Fruit fly (Drosophila melanogaster) whole organism, prepupa: ENCODE data around the gene CG44815.

ENCODE experiments used
- CG10631 ChIP-seq: fragments of 200-800 bp; sonication (Bioruptor generic); optimal IDR thresholded peaks from 2 replicates; lab custom pipeline; 2016; ENCODE audit warnings: missing biosample characterization, missing genetic modification characterization
- CG10669 ChIP-seq: fragments of 200-800 bp; sonication (Bioruptor generic); optimal IDR thresholded peaks from 3 replicates; lab custom pipeline; 2018; ENCODE audit warnings: missing biosample characterization, mild to moderate bottlenecking, missing genetic modification characterization, moderate library complexity
- CG11294 ChIP-seq: fragments of 200-800 bp; sonication (Bioruptor generic); IDR thresholded peaks from 2 replicates; pipeline ENCODE4 v1.3.6; 2022; ENCODE audit warnings: missing biosample characterization, missing genetic modification characterization
- CG11902 ChIP-seq: fragments of 200-800 bp; sonication (Bioruptor generic); optimal IDR thresholded peaks from 3 replicates; lab custom pipeline; 2016; ENCODE audit warnings: missing biosample characterization, missing genetic modification characterization
- CG15336 ChIP-seq: fragments of 200-800 bp; sonication (Bioruptor generic); IDR thresholded peaks from 2 replicates; pipeline ENCODE4 v1.3.6; 2022; ENCODE audit warnings: missing biosample characterization, missing genetic modification characterization
- CG1621 ChIP-seq: fragments of 200-800 bp; sonication (Bioruptor generic); optimal IDR thresholded peaks from 3 replicates; lab custom pipeline; 2018; ENCODE audit warnings: missing biosample characterization, mild to moderate bottlenecking, missing genetic modification characterization
- CG16779 ChIP-seq: fragments of 200-800 bp; sonication (Bioruptor generic); optimal IDR thresholded peaks from 3 replicates; lab custom pipeline; 2017; ENCODE audit warnings: missing biosample characterization, mild to moderate bottlenecking, missing genetic modification characterization
- CG3032 ChIP-seq: fragments of 200-800 bp; optimal IDR thresholded peaks from 2 replicates; lab custom pipeline; 2019; ENCODE audit warnings: missing biosample characterization, mild to moderate bottlenecking, missing genetic modification characterization, moderate library complexity
- CG31627 ChIP-seq: fragments of 200-800 bp; sonication (Bioruptor generic); optimal IDR thresholded peaks from 3 replicates; lab custom pipeline; 2016; ENCODE audit warnings: missing biosample characterization, missing genetic modification characterization
- CG32006 ChIP-seq: fragments of 200-800 bp; sonication (Bioruptor generic); optimal IDR thresholded peaks from 3 replicates; lab custom pipeline; 2017; ENCODE audit warnings: missing biosample characterization, mild to moderate bottlenecking, missing genetic modification characterization
- CG34406 ChIP-seq: fragments of 200-800 bp; sonication (Bioruptor generic); optimal IDR thresholded peaks from 3 replicates; lab custom pipeline; 2016; ENCODE audit warnings: missing biosample characterization, missing genetic modification characterization
- CG3919 ChIP-seq: fragments of 200-800 bp; sonication (Bioruptor generic); optimal IDR thresholded peaks from 3 replicates; lab custom pipeline; 2016; ENCODE audit warnings: missing biosample characterization, missing genetic modification characterization
- CG4318 ChIP-seq: fragments of 200-800 bp; sonication (Bioruptor generic); optimal IDR thresholded peaks from 3 replicates; lab custom pipeline; 2017; ENCODE audit warnings: missing biosample characterization, mild to moderate bottlenecking, missing genetic modification characterization
- CG6163 ChIP-seq: fragments of 200-800 bp; sonication (Bioruptor generic); IDR thresholded peaks from 3 replicates; pipeline ENCODE4 v1.3.6; 2022; ENCODE audit warnings: missing biosample characterization, missing genetic modification characterization
- CG6276 ChIP-seq: fragments of 200-800 bp; sonication (Bioruptor generic); optimal IDR thresholded peaks from 2 replicates; lab custom pipeline; 2017; ENCODE audit warnings: missing biosample characterization, mild to moderate bottlenecking, missing genetic modification characterization
- CG6792 ChIP-seq: fragments of 200-800 bp; sonication (Bioruptor generic); optimal IDR thresholded peaks from 3 replicates; lab custom pipeline; 2016; ENCODE audit warnings: missing biosample characterization, missing genetic modification characterization
- CG6808 ChIP-seq: fragments of 200-800 bp; sonication (Bioruptor generic); optimal IDR thresholded peaks from 3 replicates; lab custom pipeline; 2017; ENCODE audit warnings: missing biosample characterization, missing genetic modification characterization, mild to moderate bottlenecking, moderate library complexity, missing genetic modification reagents
- CG6854 ChIP-seq: fragments of 200-800 bp; sonication (Bioruptor generic); optimal IDR thresholded peaks from 2 replicates; lab custom pipeline; 2017; ENCODE audit warnings: missing biosample characterization, mild to moderate bottlenecking, missing genetic modification characterization
- CG8119 ChIP-seq: fragments of 200-800 bp; sonication (Bioruptor generic); IDR thresholded peaks from 3 replicates; pipeline ENCODE4 v1.3.6; 2022; ENCODE audit warnings: missing biosample characterization, missing genetic modification characterization
- CG8319 ChIP-seq: fragments of 200-800 bp; sonication (Bioruptor generic); optimal IDR thresholded peaks from 3 replicates; lab custom pipeline; 2016; ENCODE audit warnings: missing biosample characterization, missing genetic modification characterization
- CG8632 ChIP-seq: fragments of 200-800 bp; sonication (Bioruptor generic); optimal IDR thresholded peaks from 3 replicates; lab custom pipeline; 2016; ENCODE audit warnings: missing biosample characterization, missing genetic modification characterization
- CG9139 ChIP-seq: fragments of 200-800 bp; sonication (Bioruptor generic); optimal IDR thresholded peaks from 3 replicates; lab custom pipeline; 2017; ENCODE audit warnings: missing biosample characterization, mild to moderate bottlenecking, missing genetic modification characterization
- Eip75B ChIP-seq: fragments of 200-800 bp; sonication (Bioruptor generic); optimal IDR thresholded peaks from 3 replicates; lab custom pipeline; 2016; ENCODE audit warnings: missing biosample characterization, missing genetic modification characterization
- Eip78C ChIP-seq: fragments of 200-800 bp; sonication (Bioruptor generic); peaks from one replicate; lab custom pipeline; 2016; ENCODE audit warnings: missing biosample characterization, missing genetic modification characterization
- Eip93F ChIP-seq: fragments of 200-800 bp; sonication (Bioruptor generic); optimal IDR thresholded peaks from 2 replicates; lab custom pipeline; 2016; ENCODE audit warnings: missing biosample characterization, mild to moderate bottlenecking, missing genetic modification characterization
- Hr38 ChIP-seq: sonication (Bioruptor generic); optimal IDR thresholded peaks from 2 replicates; lab custom pipeline; 2016; ENCODE audit warnings: missing biosample characterization, missing genetic modification characterization
- Hr4 ChIP-seq: fragments of 200-800 bp; sonication (Bioruptor generic); optimal IDR thresholded peaks from 3 replicates; lab custom pipeline; 2016; ENCODE audit warnings: missing biosample characterization, missing genetic modification characterization
- Lpt ChIP-seq: fragments of 200-800 bp; sonication (Bioruptor generic); optimal IDR thresholded peaks from 3 replicates; lab custom pipeline; 2016; ENCODE audit warnings: missing biosample characterization, missing genetic modification characterization
- Met ChIP-seq: fragments of 200-800 bp; sonication (Bioruptor generic); optimal IDR thresholded peaks from 3 replicates; lab custom pipeline; 2016; ENCODE audit warnings: missing biosample characterization, missing genetic modification characterization
- OdsH ChIP-seq: fragments of 200-800 bp; sonication (Bioruptor generic); optimal IDR thresholded peaks from 3 replicates; lab custom pipeline; 2016; ENCODE audit warnings: missing biosample characterization, missing genetic modification characterization
- Smox ChIP-seq: fragments of 200-800 bp; sonication (Bioruptor generic); optimal IDR thresholded peaks from 3 replicates; lab custom pipeline; 2016; ENCODE audit warnings: missing biosample characterization, missing genetic modification characterization
- Sox102F ChIP-seq: fragments of 200-800 bp; sonication (Bioruptor generic); optimal IDR thresholded peaks from 2 replicates; lab custom pipeline; 2016; ENCODE audit warnings: missing biosample characterization, mild to moderate bottlenecking, missing genetic modification characterization
- Sox14 ChIP-seq: fragments of 200-800 bp; sonication (Bioruptor generic); optimal IDR thresholded peaks from 3 replicates; lab custom pipeline; 2016; ENCODE audit warnings: missing biosample characterization, missing genetic modification characterization
- Sox15 ChIP-seq: fragments of 200-800 bp; sonication (Bioruptor generic); optimal IDR thresholded peaks from 3 replicates; lab custom pipeline; 2016; ENCODE audit warnings: missing biosample characterization, missing genetic modification characterization
- achi ChIP-seq: fragments of 200-800 bp; sonication (Bioruptor generic); optimal IDR thresholded peaks from 3 replicates; lab custom pipeline; 2016; ENCODE audit warnings: missing biosample characterization, missing genetic modification characterization
- cyc ChIP-seq: fragments of 200-800 bp; sonication (Bioruptor generic); optimal IDR thresholded peaks from 3 replicates; lab custom pipeline; 2016; ENCODE audit warnings: missing biosample characterization, missing genetic modification characterization
- dac ChIP-seq: fragments of 200-800 bp; sonication (Bioruptor generic); optimal IDR thresholded peaks from 2 replicates; lab custom pipeline; 2017; ENCODE audit warnings: missing biosample characterization, mild to moderate bottlenecking, missing genetic modification characterization
- eg ChIP-seq: fragments of 200-800 bp; sonication (Bioruptor generic); IDR thresholded peaks from 3 replicates; pipeline ENCODE4 v1.3.6; 2022; ENCODE audit warnings: missing biosample characterization, missing genetic modification characterization
- fd59A ChIP-seq: fragments of 200-800 bp; sonication (Bioruptor generic); optimal IDR thresholded peaks from 2 replicates; lab custom pipeline; 2017; ENCODE audit warnings: missing biosample characterization, mild to moderate bottlenecking, missing genetic modification characterization, missing genetic modification reagents
- fd85E ChIP-seq: fragments of 200-800 bp; sonication (Bioruptor generic); optimal IDR thresholded peaks from 3 replicates; lab custom pipeline; 2016; ENCODE audit warnings: missing biosample characterization, missing genetic modification characterization
- fkh ChIP-seq: fragments of 200-800 bp; sonication (Bioruptor generic); optimal IDR thresholded peaks from 3 replicates; lab custom pipeline; 2017; ENCODE audit warnings: missing biosample characterization, mild to moderate bottlenecking, missing genetic modification characterization, moderate library complexity
- lz ChIP-seq: fragments of 200-800 bp; sonication (Bioruptor generic); optimal IDR thresholded peaks from 3 replicates; lab custom pipeline; 2016; ENCODE audit warnings: missing biosample characterization, missing genetic modification characterization
- net ChIP-seq: fragments of 200-800 bp; sonication (Bioruptor generic); optimal IDR thresholded peaks from 3 replicates; lab custom pipeline; 2016; ENCODE audit warnings: missing biosample characterization, missing genetic modification characterization
- pdm3 ChIP-seq: fragments of 200-800 bp; sonication (Bioruptor generic); optimal IDR thresholded peaks from 3 replicates; lab custom pipeline; 2016; ENCODE audit warnings: missing biosample characterization, missing genetic modification characterization
- spab ChIP-seq: fragments of 200-800 bp; sonication (Bioruptor generic); optimal IDR thresholded peaks from 2 replicates; lab custom pipeline; 2017; ENCODE audit warnings: missing biosample characterization, mild to moderate bottlenecking, missing genetic modification characterization, missing genetic modification reagents
- ss ChIP-seq, 2 experiments: fragments of 200-800 bp; sonication (Bioruptor generic); optimal IDR thresholded peaks; 2 replicates in 1 of 2; 3 replicates in 1 of 2; lab custom pipeline; 2017 to 2018; ENCODE audit warnings: mild to moderate bottlenecking in 2 of 2, missing biosample characterization in 2 of 2, missing genetic modification characterization in 2 of 2, moderate library complexity in 1 of 2
- svp ChIP-seq: fragments of 200-800 bp; sonication (Bioruptor generic); peaks from one replicate; lab custom pipeline; 2016; ENCODE audit warnings: missing biosample characterization, missing genetic modification characterization
- topi ChIP-seq: fragments of 200-800 bp; sonication (Bioruptor generic); optimal IDR thresholded peaks from 3 replicates; lab custom pipeline; 2016; ENCODE audit warnings: missing biosample characterization, missing genetic modification characterization
- vri ChIP-seq: fragments of 200-800 bp; sonication (Bioruptor generic); optimal IDR thresholded peaks from 3 replicates; lab custom pipeline; 2016; ENCODE audit warnings: missing biosample characterization, mild to moderate bottlenecking, missing genetic modification characterization

CG44815 gene

dm6 chrX:9431400-9432021 lies 14.5 kb downstream of the CG44815 start (continued):
- TF ChIP-seq CG4318 (GFP tag; lab: Kevin White, UChicago), result no peak
- peak; percentile 11 for TF ChIP-seq CG10631
- peak; percentile 68 for TF ChIP-seq svp (GFP tag; lab: Kevin White, UChicago)
- peak; percentile 46 for TF ChIP-seq CG10669 (GFP tag; lab: Kevin White, UChicago)
- TF ChIP-seq CG3032 (tag; lab: Kevin White, UChicago), result no peak
- 0 out of 3 replicates have a peak, but pooled peaks have one; percentile 20 for TF ChIP-seq CG8119 (GFP tag; lab: Robert Waterston, UW)
- peak; percentile 20 for TF ChIP-seq CG1621 (tag; lab: Kevin White, UChicago)
- TF ChIP-seq Sox14, result no peak
- no peak for TF ChIP-seq fd59A
- no peak for TF ChIP-seq Smox (GFP tag; lab: Kevin White, UChicago)
- no peak for TF ChIP-seq Sox15
- no peak for TF ChIP-seq vri (GFP tag; lab: Kevin White, UChicago)

dm6 chrX:9416045-9416444 lies 30.0 kb downstream of the CG44815 start:
- TF ChIP-seq fd59A (no peak), lz (GFP tag; lab: Kevin White, UChicago) (peak; percentile 28), CG34406 (GFP tag; lab: Kevin White, UChicago) (peak; percentile 11), Eip78C (GFP tag; lab: Kevin White, UChicago) (peak; percentile 78), fkh (GFP tag; lab: Kevin White, UChicago) (no peak), Lpt (no peak), vri (GFP tag; lab: Kevin White, UChicago) (no peak), net (GFP tag; lab: Kevin White, UChicago) (peak; percentile 1), CG8632 (GFP tag; lab: Kevin White, UChicago) (no peak), Hr4 (GFP tag; lab: Kevin White, UChicago) (peak; percentile 17), CG9139 (GFP tag; lab: Kevin White, UChicago) (no peak), Eip93F (GFP tag; lab: Kevin White, UChicago) (no peak), ss (GFP tag; optimal IDR thresholded peaks at IDR 0.05; lab: Kevin White, UChicago) (no peak), CG6854 (no peak), achi (peak; percentile 41), Eip75B (GFP tag; lab: Kevin White, UChicago) (no peak), Met (GFP tag; lab: Kevin White, UChicago) (peak; percentile 45), topi (GFP tag; lab: Kevin White, UChicago) (no peak), CG11294 (GFP tag; lab: Robert Waterston, UW) (no peak), CG4318 (GFP tag; lab: Kevin White, UChicago) (no peak), CG6792 (GFP tag; lab: Kevin White, UChicago) (peak; percentile 1), CG3919 (GFP tag; lab: Kevin White, UChicago) (peak; percentile 43), Sox14 (peak; percentile 27), CG6163 (GFP tag; lab: Robert Waterston, UW) (peak; percentile 72), CG6276 (peak; percentile 4), Sox102F (GFP tag; lab: Kevin White, UChicago) (peak; percentile 23), OdsH (GFP tag; lab: Kevin White, UChicago) (peak; percentile 40), CG3032 (tag; lab: Kevin White, UChicago) (no peak), eg (GFP tag; lab: Robert Waterston, UW) (peak; percentile 52; the same call in 1 of the 3 replicates), spab (no peak), Hr38 (GFP tag; lab: Kevin White, UChicago) (no peak), fd85E (GFP tag; lab: Kevin White, UChicago) (no peak), cyc (GFP tag; lab: Kevin White, UChicago) (peak; percentile 31), CG15336 (GFP tag; lab: Robert Waterston, UW) (peak; percentile 45; the same call in 1 of the 2 replicates), dac (no peak), svp (GFP tag; lab: Kevin White, UChicago) (peak; percentile 74), CG32006 (GFP tag; lab: Kevin White, UChicago) (peak; percentile 40), CG31627 (peak; percentile 34), CG16779 (no peak), Smox (GFP tag; lab: Kevin White, UChicago) (peak; percentile 1), CG8319 (GFP tag; lab: Kevin White, UChicago) (no peak), pdm3 (peak; percentile 42), CG6808 (GFP tag; lab: Kevin White, UChicago) (no peak), CG10631 (peak; percentile 37), CG11902 (peak; percentile 23), CG10669 (GFP tag; lab: Kevin White, UChicago) (peak; percentile 45)
